Worm (Caenorhabditis elegans) whole organism, L2 larva: ENCODE data around the gene fut-4.
"Not testable (repeated sequence)": the region's sequence is repeated elsewhere in the genome, so short reads cannot be mapped to it uniquely, and the experiment has no call there.

Experiments used
- ZK546.5 ChIP-seq: sonication (generic microtip); optimal IDR thresholded peaks from 2 replicates; lab custom pipeline; 2017; ENCODE audit warnings: missing biosample characterization, missing genetic modification characterization
- ceh-16 ChIP-seq: fragments of 150-350 bp; optimal IDR thresholded peaks from 2 replicates; lab custom pipeline; 2014; ENCODE audit warnings: missing biosample characterization, missing genetic modification characterization
- dmd-4 ChIP-seq: sonication (generic microtip); optimal IDR thresholded peaks from 2 replicates; lab custom pipeline; 2017; ENCODE audit warnings: missing biosample characterization, missing genetic modification characterization
- egl-27 ChIP-seq: sonication (generic microtip); optimal IDR thresholded peaks from 3 replicates; lab custom pipeline; 2017; ENCODE audit warnings: missing biosample characterization, missing genetic modification reagents, missing genetic modification characterization
- elt-1 ChIP-seq: fragments of 150-350 bp; optimal IDR thresholded peaks from 2 replicates; lab custom pipeline; 2014; ENCODE audit warnings: missing biosample characterization, missing genetic modification characterization
- gmeb-1 ChIP-seq: fragments of 150-350 bp; optimal IDR thresholded peaks from 2 replicates; lab custom pipeline; 2014; ENCODE audit warnings: missing biosample characterization, missing genetic modification characterization
- lin-13 ChIP-seq: fragments of 150-350 bp; optimal IDR thresholded peaks from 2 replicates; lab custom pipeline; 2014; ENCODE audit warnings: missing biosample characterization, missing genetic modification reagents, missing genetic modification characterization
- mbf-1 ChIP-seq: sonication (generic microtip); optimal IDR thresholded peaks from 2 replicates; lab custom pipeline; 2017; ENCODE audit warnings: missing biosample characterization, missing genetic modification characterization
- mdl-1 ChIP-seq, 2 experiments: fragments of 150-350 bp in 1 of 2; sonication (generic microtip) in 1 of 2; optimal IDR thresholded peaks; 2 replicates each; lab custom pipeline; 2017; ENCODE audit warnings: missing biosample characterization in 2 of 2, missing genetic modification characterization in 2 of 2
- nhr-10 ChIP-seq: sonication (generic microtip); optimal IDR thresholded peaks from 2 replicates; lab custom pipeline; 2017; ENCODE audit warnings: missing biosample characterization, missing genetic modification characterization
- skn-1 ChIP-seq: sonication (generic microtip); optimal IDR thresholded peaks from 2 replicates; lab custom pipeline; 2017; ENCODE audit warnings: missing biosample characterization, missing genetic modification characterization
- sma-9 ChIP-seq, 2 experiments: fragments of 150-350 bp in 1 of 2; sonication (generic microtip) in 1 of 2; optimal IDR thresholded peaks; 2 replicates each; lab custom pipeline; 2014 to 2016; ENCODE audit warnings: missing genetic modification characterization in 2 of 2, mild to moderate bottlenecking in 1 of 2, missing biosample characterization in 1 of 2, missing compliant biosample characterization in 1 of 2, missing genetic modification reagents in 1 of 2, moderate library complexity in 1 of 2
- unc-62 ChIP-seq: fragments of 150-350 bp; optimal IDR thresholded peaks from 2 replicates; lab custom pipeline; 2014; ENCODE audit warnings: missing biosample characterization, missing genetic modification reagents, missing genetic modification characterization

DNA sequence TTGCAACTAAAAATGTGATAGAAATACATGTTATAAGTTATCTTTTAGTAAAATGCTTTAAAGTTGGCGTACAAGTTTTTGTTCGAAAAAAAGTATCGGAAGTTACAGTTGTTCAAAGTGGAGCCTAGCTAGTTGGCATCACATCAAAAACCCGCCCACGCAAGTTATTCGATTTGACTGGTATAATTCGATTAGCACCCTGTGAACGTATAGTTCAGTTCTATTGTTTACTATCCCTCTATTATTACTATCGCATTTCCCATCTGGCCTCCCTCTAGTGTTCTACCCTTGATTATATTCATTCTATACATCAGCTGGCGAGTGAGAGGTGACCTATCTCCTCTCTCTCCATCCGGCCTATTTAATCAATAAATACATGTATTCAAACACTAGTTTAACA, 16.7 kb upstream of the fut-4 start, which contains the start of gene Y110A2AL.4:
- not testable (repeated sequence) for TF ChIP-seq lin-13 (GFP tag; lab: Kevin White, UChicago); mdl-1 (tag; optimal IDR thresholded peaks at IDR 0.05; lab: Kevin White, UChicago); egl-27 (tag; lab: Kevin White, UChicago); sma-9 (GFP tag; optimal IDR thresholded peaks at IDR 0.05; lab: Kevin White, UChicago); sma-9 (tag; optimal IDR thresholded peaks at IDR 0.05; lab: Kevin White, UChicago); dmd-4 (tag; lab: Kevin White, UChicago); gmeb-1; ceh-16 (tag; lab: Kevin White, UChicago); unc-62 (GFP tag; lab: Kevin White, UChicago); skn-1 (tag; lab: Kevin White, UChicago); elt-1 (tag; lab: Kevin White, UChicago); nhr-10; mbf-1 (tag; lab: Kevin White, UChicago); ZK546.5 (tag; lab: Kevin White, UChicago)
